Worm (Caenorhabditis elegans): ENCODE data around the gene cox-14.

The cox-14 gene

DNA sequence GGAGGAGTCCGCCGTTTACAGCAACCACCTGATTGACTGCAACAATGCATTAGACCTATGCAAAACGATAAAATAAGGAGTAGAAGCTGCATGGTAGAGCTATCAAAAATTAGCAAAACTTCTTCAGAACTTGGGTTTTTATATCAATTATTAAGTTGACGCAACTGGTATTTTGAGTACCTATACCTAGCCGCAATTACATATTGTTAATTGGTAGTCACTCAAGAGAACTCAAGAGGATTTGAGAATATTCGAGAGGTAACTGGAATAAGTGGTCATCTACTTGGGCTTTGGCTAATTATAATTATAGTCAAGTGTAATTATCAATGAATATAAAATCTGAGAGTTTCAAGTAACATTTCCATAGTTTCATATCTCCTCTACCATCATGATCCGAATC is 17.5 kb upstream of the cox-14 start, which contains the start of the genes T20G5.13 and T20G5.12:
Gene T20G5.13, minus strand, starts transcription at position 101 of the 400 bp plus-strand sequence.
Gene T20G5.12, plus strand, starts transcription at position 370 of the 400 bp plus-strand sequence.
- no peak for TF ChIP-seq elt-3 (tag; optimal IDR thresholded peaks at IDR 0.05)
- TF ChIP-seq ama-1 (optimal IDR thresholded peaks at IDR 0.05) = no peak
- no peak for TF ChIP-seq swsn-7 (tag; optimal IDR thresholded peaks at IDR 0.05)
- TF ChIP-seq lin-15B (tag; optimal IDR thresholded peaks at IDR 0.05) = no peak
- no peak for TF ChIP-seq nhr-47 (tag; optimal IDR thresholded peaks at IDR 0.05)
- TF ChIP-seq aha-1 (tag; optimal IDR thresholded peaks at IDR 0.05) = no peak
- TF ChIP-seq lsy-2 (tag; optimal IDR thresholded peaks at IDR 0.05) = no peak

DNA sequence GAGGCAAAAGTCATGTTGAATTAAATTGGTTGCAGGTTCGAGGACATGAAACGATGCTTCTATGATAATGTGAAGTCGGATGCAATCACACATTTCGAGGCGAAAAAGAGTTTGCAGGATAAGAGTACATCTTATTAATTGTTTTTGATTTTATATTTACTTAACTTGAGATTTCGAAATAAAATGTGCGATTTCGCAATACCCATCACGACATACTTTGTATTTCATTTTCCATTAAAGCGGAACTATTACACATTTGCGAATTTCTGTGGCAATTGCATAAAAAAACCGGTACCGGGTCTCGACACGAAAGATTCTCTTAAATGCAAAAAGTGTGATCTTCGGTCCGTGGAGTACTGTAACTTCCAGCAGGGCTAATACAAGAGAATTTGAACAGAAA is 16.4 kb upstream of the cox-14 start:
- TF ChIP-seq ztf-4 (tag; optimal IDR thresholded peaks at IDR 0.05) (no peak), skn-1 (tag; optimal IDR thresholded peaks at IDR 0.05) (peak; percentile 50), nhr-12 (tag; optimal IDR thresholded peaks at IDR 0.05) (no peak), grh-1 (GFP tag; IDR thresholded peaks at IDR 0.05) (no peak), lir-3 (tag; optimal IDR thresholded peaks at IDR 0.05; ENCODE audit: poor library complexity) (no peak), nhr-90 (tag; optimal IDR thresholded peaks at IDR 0.05; ENCODE audit: poor library complexity) (no peak), zip-4 (GFP tag; optimal IDR thresholded peaks at IDR 0.05) (peak; percentile 90), efl-1 (optimal IDR thresholded peaks at IDR 0.05) (no peak), efl-1 (GFP tag; optimal IDR thresholded peaks at IDR 0.05 in 1 of 2) (peak in 1 of 2 experiments; percentile 6)

DNA sequence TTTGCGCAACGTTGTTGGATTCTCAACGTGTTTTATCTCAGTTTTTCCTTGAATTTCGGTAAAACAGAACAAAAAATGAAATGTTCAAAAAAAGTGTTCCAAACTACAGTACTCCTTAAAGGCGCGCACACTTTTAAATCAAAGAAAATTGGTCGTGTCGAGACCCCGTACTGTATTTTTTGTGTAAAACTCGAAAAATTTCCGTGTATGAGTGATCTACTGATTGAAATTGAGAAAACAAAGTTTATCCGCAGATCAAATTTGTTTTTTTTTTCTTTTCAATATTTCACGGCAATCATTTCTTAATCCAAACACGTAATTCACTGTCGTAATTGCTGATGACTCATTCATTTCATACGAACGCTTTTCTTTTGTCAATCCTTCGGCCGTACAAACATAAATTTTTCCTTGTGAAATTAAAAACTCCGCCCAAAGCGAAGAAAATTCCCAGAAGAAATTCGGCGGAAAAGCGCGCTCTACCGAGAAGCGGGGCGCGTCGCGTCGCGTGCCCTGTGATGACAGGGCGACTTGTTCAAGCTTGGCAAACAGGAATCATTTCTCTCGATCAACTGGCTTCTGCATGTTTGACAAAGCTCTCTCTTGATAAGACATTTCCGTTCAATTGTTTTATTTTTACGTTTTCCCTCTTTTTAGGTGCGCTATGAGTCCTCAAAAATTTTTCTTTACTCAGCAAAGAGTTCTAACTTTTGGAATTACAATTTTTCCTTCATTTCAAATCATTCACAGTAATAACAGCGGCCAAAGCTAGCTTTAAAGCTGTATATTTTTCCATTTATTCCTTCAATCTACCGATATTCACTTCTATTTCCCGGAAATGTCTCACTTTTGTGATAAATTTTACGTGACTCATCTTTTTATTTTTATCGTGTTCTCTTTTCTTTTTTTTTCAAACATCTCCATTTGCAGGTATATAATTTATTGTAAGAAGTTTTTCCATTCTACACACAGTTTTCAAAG is 15.6 kb upstream of the cox-14 start, which contains the start of gene chc-1:
Gene chc-1, plus strand, starts transcription at position 928 of the 978 bp plus-strand sequence.
- TF ChIP-seq nhr-47 (tag; optimal IDR thresholded peaks at IDR 0.05) (peak; percentile 12), efl-1 (optimal IDR thresholded peaks at IDR 0.05) (peak; percentile 26 to 35), efl-1 (GFP tag; optimal IDR thresholded peaks at IDR 0.05 in 1 of 2) (peak in 1 of 2 experiments; percentile 43), lin-35 (GFP tag; optimal IDR thresholded peaks at IDR 0.05) (peak; percentile 45 to 57), nhr-85 (tag) (peak; percentile 48), ceh-82 (tag; optimal IDR thresholded peaks at IDR 0.05) (peak in 1 of 3 experiments; percentile 57), lsy-2 (tag; optimal IDR thresholded peaks at IDR 0.05) (peak in 1 of 2 experiments; percentile 71), mep-1 (tag; optimal IDR thresholded peaks at IDR 0.05) (no peak), lin-15B (tag; optimal IDR thresholded peaks at IDR 0.05) (peak; percentile 70), skn-1 (tag; optimal IDR thresholded peaks at IDR 0.05) (peak; percentile 12), ztf-4 (tag; optimal IDR thresholded peaks at IDR 0.05) (no peak), C16A3.4 (tag; optimal IDR thresholded peaks at IDR 0.05) (peak; percentile 19), lin-13 (GFP tag; optimal IDR thresholded peaks at IDR 0.05) (no peak), dpl-1 (GFP tag; optimal IDR thresholded peaks at IDR 0.05) (peak; percentile 17 to 51 (median 30)), mdl-1 (tag; optimal IDR thresholded peaks at IDR 0.05) (peak in 1 of 2 experiments; percentile 18), vab-15 (tag; optimal IDR thresholded peaks at IDR 0.05) (peak; percentile 2), nhr-71 (tag; optimal IDR thresholded peaks at IDR 0.05) (peak; percentile 17), hlh-17 (GFP tag; optimal IDR thresholded peaks at IDR 0.05; ENCODE audit: borderline replicate concordance) (no peak), ceh-63 (GFP tag; optimal IDR thresholded peaks at IDR 0.05) (no peak)

DNA sequence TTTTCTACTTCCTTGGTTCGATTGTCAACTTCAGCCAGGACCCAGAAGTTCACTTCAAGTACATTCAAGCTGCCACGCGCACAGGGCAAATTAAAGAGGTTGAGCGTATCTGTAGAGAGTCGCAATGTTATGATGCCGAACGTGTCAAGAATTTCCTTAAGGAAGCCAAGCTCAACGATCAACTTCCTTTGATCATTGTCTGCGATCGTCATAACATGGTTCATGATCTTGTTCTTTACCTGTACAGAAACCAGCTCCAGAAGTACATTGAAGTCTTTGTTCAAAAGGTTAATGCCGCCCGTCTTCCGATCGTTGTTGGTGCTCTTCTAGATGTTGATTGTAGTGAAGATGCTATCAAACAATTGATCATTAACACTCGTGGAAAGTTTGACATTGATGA is 12.4 kb upstream of the cox-14 start:
- TF ChIP-seq nhr-90 (tag; optimal IDR thresholded peaks at IDR 0.05; ENCODE audit: poor library complexity) (no peak), efl-1 (optimal IDR thresholded peaks at IDR 0.05) (no peak), efl-1 (GFP tag; optimal IDR thresholded peaks at IDR 0.05 in 1 of 2) (peak in 1 of 2 experiments; percentile 82)

DNA sequence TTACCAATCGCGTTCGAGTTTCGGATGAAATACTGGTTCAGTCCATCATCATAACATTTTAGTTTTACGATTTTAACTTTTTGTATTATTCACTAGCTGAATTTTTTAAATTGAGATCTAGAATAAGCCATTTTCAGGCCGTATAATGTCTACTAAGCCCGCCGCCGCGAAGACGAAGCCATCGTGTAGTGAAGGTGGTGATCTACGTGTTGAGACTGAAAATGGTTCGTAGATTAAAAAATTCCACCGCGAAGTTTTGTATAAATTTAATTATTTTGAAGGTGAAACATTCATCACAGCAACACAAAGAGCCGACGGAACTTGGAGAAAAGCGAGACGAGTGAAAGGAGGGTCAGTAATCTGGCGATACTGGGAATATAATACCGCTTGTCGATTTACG is 9.0 kb upstream of the cox-14 start, which contains the start of gene T20G5.9:
Gene T20G5.9, plus strand, starts transcription at position 138 of the 400 bp plus-strand sequence.
- TF ChIP-seq ceh-82 (tag; optimal IDR thresholded peaks at IDR 0.05) = no peak
- TF ChIP-seq lin-15B (tag; optimal IDR thresholded peaks at IDR 0.05) = no peak
- no peak for TF ChIP-seq nhr-47 (tag; optimal IDR thresholded peaks at IDR 0.05)
- peak; percentile 19 for TF ChIP-seq ama-1 (optimal IDR thresholded peaks at IDR 0.05)
- no peak for TF ChIP-seq lin-13 (GFP tag; optimal IDR thresholded peaks at IDR 0.05)
- no peak for TF ChIP-seq swsn-7 (tag; optimal IDR thresholded peaks at IDR 0.05)
